Fruit fly (Drosophila melanogaster) whole organism, prepupa: ENCODE data around the gene mthl1.

ENCODE experiments used
- CG16779 ChIP-seq: fragments of 200-800 bp; sonication (Bioruptor generic); optimal IDR thresholded peaks from 3 replicates; lab custom pipeline; 2017; ENCODE audit warnings: missing biosample characterization, mild to moderate bottlenecking, missing genetic modification characterization
- CG4318 ChIP-seq: fragments of 200-800 bp; sonication (Bioruptor generic); optimal IDR thresholded peaks from 3 replicates; lab custom pipeline; 2017; ENCODE audit warnings: missing biosample characterization, mild to moderate bottlenecking, missing genetic modification characterization
- CG8119 ChIP-seq: fragments of 200-800 bp; sonication (Bioruptor generic); IDR thresholded peaks from 3 replicates; pipeline ENCODE4 v1.3.6; 2022; ENCODE audit warnings: missing biosample characterization, missing genetic modification characterization
- CG8319 ChIP-seq: fragments of 200-800 bp; sonication (Bioruptor generic); optimal IDR thresholded peaks from 3 replicates; lab custom pipeline; 2016; ENCODE audit warnings: missing biosample characterization, missing genetic modification characterization
- CG9139 ChIP-seq: fragments of 200-800 bp; sonication (Bioruptor generic); optimal IDR thresholded peaks from 3 replicates; lab custom pipeline; 2017; ENCODE audit warnings: missing biosample characterization, mild to moderate bottlenecking, missing genetic modification characterization
- Ets96B ChIP-seq: fragments of 200-800 bp; optimal IDR thresholded peaks from 2 replicates; lab custom pipeline; 2019; ENCODE audit warnings: missing biosample characterization, mild to moderate bottlenecking, missing genetic modification characterization, moderate library complexity
- Hr39 ChIP-seq: fragments of 200-800 bp; sonication (Bioruptor generic); optimal IDR thresholded peaks from 2 replicates; lab custom pipeline; 2016; ENCODE audit warnings: missing biosample characterization, missing genetic modification characterization
- Lpt ChIP-seq: fragments of 200-800 bp; sonication (Bioruptor generic); optimal IDR thresholded peaks from 3 replicates; lab custom pipeline; 2016; ENCODE audit warnings: missing biosample characterization, missing genetic modification characterization
- Sox14 ChIP-seq: fragments of 200-800 bp; sonication (Bioruptor generic); optimal IDR thresholded peaks from 3 replicates; lab custom pipeline; 2016; ENCODE audit warnings: missing biosample characterization, missing genetic modification characterization
- achi ChIP-seq: fragments of 200-800 bp; sonication (Bioruptor generic); optimal IDR thresholded peaks from 3 replicates; lab custom pipeline; 2016; ENCODE audit warnings: missing biosample characterization, missing genetic modification characterization
- acj6 ChIP-seq: fragments of 200-800 bp; sonication (Bioruptor generic); optimal IDR thresholded peaks from 3 replicates; lab custom pipeline; 2016; ENCODE audit warnings: missing biosample characterization, missing genetic modification characterization
- net ChIP-seq: fragments of 200-800 bp; sonication (Bioruptor generic); optimal IDR thresholded peaks from 3 replicates; lab custom pipeline; 2016; ENCODE audit warnings: missing biosample characterization, missing genetic modification characterization
- salr ChIP-seq, 2 experiments: fragments of 200-800 bp; sonication (Bioruptor generic); optimal IDR thresholded peaks; 3 replicates each; lab custom pipeline; 2016 to 2018; ENCODE audit warnings: missing biosample characterization in 2 of 2, missing genetic modification characterization in 2 of 2, mild to moderate bottlenecking in 1 of 2
- svp ChIP-seq: fragments of 200-800 bp; sonication (Bioruptor generic); peaks from one replicate; lab custom pipeline; 2016; ENCODE audit warnings: missing biosample characterization, missing genetic modification characterization

dm6 chrX:16644535-16645131 lies 3.9 kb downstream of the mthl1 start:
- no peak for TF ChIP-seq Lpt
- no peak for TF ChIP-seq achi (GFP tag; lab: Kevin White, UChicago)
- TF ChIP-seq salr (GFP tag; optimal IDR thresholded peaks at IDR 0.05; lab: Kevin White, UChicago): no peak
- TF ChIP-seq Ets96B (tag; lab: Kevin White, UChicago): no peak
- TF ChIP-seq Hr39: no peak
- TF ChIP-seq CG8119 (GFP tag; lab: Robert Waterston, UW): no peak
- no peak for TF ChIP-seq net (GFP tag; lab: Kevin White, UChicago)
- no peak for TF ChIP-seq CG8319 (GFP tag; lab: Kevin White, UChicago)
- no peak for TF ChIP-seq CG9139
- TF ChIP-seq CG4318 (GFP tag; lab: Kevin White, UChicago): no peak
- no peak for TF ChIP-seq CG16779 (tag; lab: Kevin White, UChicago)
- TF ChIP-seq acj6 (GFP tag; lab: Kevin White, UChicago): no peak
- no peak for TF ChIP-seq Sox14
- TF ChIP-seq svp (GFP tag; lab: Kevin White, UChicago): no peak
